Worm (Caenorhabditis elegans) whole organism, L3 larva: ENCODE measurements around the gene ZK185.4.

ENCODE experiments used
- R02D3.7 ChIP-seq: fragments of 150-350 bp; optimal IDR thresholded peaks from 2 replicates; lab custom pipeline; 2014; ENCODE audit warnings: missing biosample characterization, missing genetic modification characterization
- ZK546.5 ChIP-seq: sonication (generic microtip); optimal IDR thresholded peaks from 2 replicates; lab custom pipeline; 2017; ENCODE audit warnings: missing biosample characterization, missing genetic modification characterization
- ceh-82 ChIP-seq: fragments of 150-350 bp; optimal IDR thresholded peaks from 2 replicates; lab custom pipeline; 2014; ENCODE audit warnings: missing biosample characterization, missing genetic modification characterization
- ceh-9 ChIP-seq: sonication (generic microtip); optimal IDR thresholded peaks from 2 replicates; lab custom pipeline; 2018; ENCODE audit warnings: missing biosample characterization, missing genetic modification characterization
- hmg-11 ChIP-seq: sonication (generic microtip); optimal IDR thresholded peaks from 2 replicates; lab custom pipeline; 2016; ENCODE audit warnings: missing genetic modification characterization, missing compliant biosample characterization
- jun-1 ChIP-seq: fragments of 150-350 bp; optimal IDR thresholded peaks from 2 replicates; lab custom pipeline; 2014; ENCODE audit warnings: missing biosample characterization, missing genetic modification reagents, missing genetic modification characterization
- nhr-11 ChIP-seq: fragments of 150-350 bp; optimal IDR thresholded peaks from 2 replicates; lab custom pipeline; 2014; ENCODE audit warnings: missing biosample characterization, missing genetic modification characterization
- nhr-25 ChIP-seq: sonication (generic microtip); optimal IDR thresholded peaks from 2 replicates; lab custom pipeline; 2017; ENCODE audit warnings: missing biosample characterization, missing genetic modification characterization
- nhr-77 ChIP-seq: fragments of 150-350 bp; optimal IDR thresholded peaks from 2 replicates; lab custom pipeline; 2014; ENCODE audit warnings: missing biosample characterization, missing genetic modification characterization
- pha-4 ChIP-seq: fragments of 150-350 bp; optimal IDR thresholded peaks from 2 replicates; lab custom pipeline; 2014; ENCODE audit warnings: missing biosample characterization, missing genetic modification reagents, missing genetic modification characterization
- pqm-1 ChIP-seq: fragments of 150-350 bp; optimal IDR thresholded peaks from 2 replicates; lab custom pipeline; 2017; ENCODE audit warnings: missing biosample characterization, missing genetic modification characterization, inconsistent platforms
- skn-1 ChIP-seq: fragments of 150-350 bp; optimal IDR thresholded peaks from 2 replicates; lab custom pipeline; 2014; ENCODE audit warnings: missing biosample characterization, missing genetic modification characterization
- zag-1 ChIP-seq: fragments of 150-350 bp; optimal IDR thresholded peaks from 2 replicates; lab custom pipeline; 2014; ENCODE audit warnings: missing biosample characterization, missing genetic modification characterization

DNA sequence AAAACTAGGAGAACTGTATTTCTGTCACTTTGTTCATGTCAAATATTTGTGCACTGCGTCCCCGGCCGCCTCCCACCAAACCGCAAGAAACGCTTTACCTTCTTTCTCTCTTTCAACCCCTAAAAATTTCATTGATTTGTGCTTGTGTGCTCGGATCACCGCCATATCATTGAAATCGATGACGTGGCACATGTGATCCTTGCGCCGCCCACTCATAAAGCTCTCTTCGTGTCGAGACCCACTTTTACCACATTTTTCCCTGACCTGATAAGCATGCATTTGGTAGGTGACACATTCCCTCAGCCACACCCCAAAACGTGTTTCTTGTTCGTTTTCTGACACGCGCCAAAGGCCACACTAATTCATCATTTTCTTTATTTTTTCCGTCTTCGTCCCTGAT lies 24.8 kb upstream of the ZK185.4 start:
- TF ChIP-seq zag-1: no peak
- TF ChIP-seq R02D3.7 (tag; lab: Kevin White, UChicago): no peak
- no peak for TF ChIP-seq skn-1 (tag; lab: Kevin White, UChicago)
- TF ChIP-seq hmg-11: no peak
- TF ChIP-seq nhr-25 (tag; lab: Kevin White, UChicago): peak; percentile 6
- TF ChIP-seq pha-4 (tag; lab: Kevin White, UChicago): peak; percentile 48
- no peak for TF ChIP-seq nhr-11
- TF ChIP-seq ZK546.5 (tag; lab: Kevin White, UChicago): no peak
- TF ChIP-seq nhr-77 (tag; lab: Kevin White, UChicago): no peak
- no peak for TF ChIP-seq pqm-1 (tag; lab: Kevin White, UChicago)
- TF ChIP-seq ceh-9 (tag; lab: Kevin White, UChicago): no peak
- TF ChIP-seq jun-1 (tag; lab: Kevin White, UChicago): no peak
- no peak for TF ChIP-seq ceh-82 (tag; lab: Kevin White, UChicago)
